Comparison of ENCODE assay signal across 1 fruit fly cellular context in the genomic region with DNA sequence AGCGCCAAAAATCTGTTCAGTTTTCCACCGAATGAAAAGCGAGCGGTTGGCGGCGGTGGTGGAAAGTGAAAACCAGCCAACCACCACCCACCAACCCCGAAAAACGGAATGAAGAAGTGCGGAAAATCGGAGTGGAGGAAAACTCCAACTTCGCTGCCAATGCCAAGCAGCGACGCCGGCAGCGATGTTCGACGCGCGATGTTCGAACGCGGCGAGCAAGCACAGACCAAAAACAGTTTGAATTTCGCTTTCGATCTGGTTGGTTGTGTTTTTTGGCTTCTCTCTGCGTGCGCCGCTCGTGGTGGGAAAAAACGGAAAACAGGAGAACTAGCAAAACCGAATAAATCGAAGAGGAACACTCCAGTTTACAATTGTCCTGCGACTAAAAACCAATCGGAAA.
A peak's percentile ranks its signal among the peaks of the same experiment; 100 is the strongest.
TF ChIP-seq lines count a peak whose summit lies in the region.

A gene (plus strand): TSS at position 233 of the 400 bp plus-strand sequence.

TF ChIP-seq in whole organism, embryonic, 481 proteins besides CTCF, POLR2A, EP300 and RAD21 (continued from another document):
- TF ChIP-seq sima (GFP tag; optimal IDR thresholded peaks at IDR 0.05; lab: Kevin White, UChicago) (no peak), chinmo (GFP tag; IDR thresholded peaks at IDR 0.05; lab: Robert Waterston, UW; ENCODE audit: partially characterized antibody) (peak; percentile 75; the same call in 1 of the 4 replicates), D (optimal IDR thresholded peaks at IDR 0.05; lab: Kevin White, UChicago) (no peak), D (GFP tag; optimal IDR thresholded peaks at IDR 0.05; lab: Kevin White, UChicago) (no peak), CG30020 (tag; optimal IDR thresholded peaks at IDR 0.05; lab: Kevin White, UChicago) (no peak), CG4617 (GFP tag; optimal IDR thresholded peaks at IDR 0.05; lab: Kevin White, UChicago; ENCODE audit: borderline replicate concordance) (no peak), CG8290 (GFP tag; optimal IDR thresholded peaks at IDR 0.05; lab: Kevin White, UChicago) (no peak), CG8290 (tag; optimal IDR thresholded peaks at IDR 0.05; lab: Kevin White, UChicago) (peak in 1 of 2 experiments; percentile 25), pan (optimal IDR thresholded peaks at IDR 0.05; lab: Kevin White, UChicago) (no peak), pan (GFP tag; optimal IDR thresholded peaks at IDR 0.05 in 1 of 2, IDR thresholded peaks at IDR 0.05 in 1 of 2) (peak in 1 of 2 experiments; percentile 14), run (tag; optimal IDR thresholded peaks at IDR 0.05; lab: Kevin White, UChicago) (no peak), sens (GFP tag; lab: Kevin White, UChicago) (peak; percentile 71), Opbp (GFP tag; IDR thresholded peaks at IDR 0.05; lab: Robert Waterston, UW; ENCODE audit: partially characterized antibody) (peak; percentile 41; the same call in 1 of the 3 replicates), crol (GFP tag; IDR thresholded peaks at IDR 0.05; lab: Robert Waterston, UW) (0 out of 2 replicates have a peak, but pooled peaks have one; percentile 22), Atf6 (GFP tag; IDR thresholded peaks at IDR 0.05; lab: Robert Waterston, UW) (0 out of 2 replicates have a peak, but pooled peaks have one; percentile 17), CG12299 (tag; optimal IDR thresholded peaks at IDR 0.05; lab: Kevin White, UChicago) (no peak), zen2 (GFP tag; IDR thresholded peaks at IDR 0.05; lab: Robert Waterston, UW; ENCODE audit: partially characterized antibody) (no peak), en (GFP tag; optimal IDR thresholded peaks at IDR 0.05; lab: Kevin White, UChicago) (no peak), Nf-YB (GFP tag; optimal IDR thresholded peaks at IDR 0.05; lab: Kevin White, UChicago) (peak; percentile 94), tna (GFP tag; IDR thresholded peaks at IDR 0.05; lab: Robert Waterston, UW; ENCODE audit: partially characterized antibody) (peak; percentile 40; the same call in 1 of the 2 replicates), Taf1 (GFP tag; IDR thresholded peaks at IDR 0.05; lab: Robert Waterston, UW) (no peak), fd96Cb (tag; optimal IDR thresholded peaks at IDR 0.05; lab: Kevin White, UChicago) (no peak), Aef1 (GFP tag; IDR thresholded peaks at IDR 0.05; lab: Robert Waterston, UW) (no peak), Med (GFP tag; lab: Kevin White, UChicago) (peak; percentile 71), CG3281 (GFP tag; optimal IDR thresholded peaks at IDR 0.05; lab: Kevin White, UChicago) (no peak), zf30C (GFP tag; optimal IDR thresholded peaks at IDR 0.05; lab: Kevin White, UChicago) (no peak), Jarid2 (GFP tag; optimal IDR thresholded peaks at IDR 0.05; lab: Kevin White, UChicago) (peak; percentile 99), CG10147 (GFP tag; optimal IDR thresholded peaks at IDR 0.05; lab: Kevin White, UChicago) (no peak), CG7963 (GFP tag; IDR thresholded peaks at IDR 0.05; lab: Robert Waterston, UW; ENCODE audit: partially characterized antibody) (no peak), CG3163 (GFP tag; optimal IDR thresholded peaks at IDR 0.05; lab: Kevin White, UChicago) (no peak)
